Worm (Caenorhabditis elegans) whole organism, late embryonic: ENCODE data around the gene gnrr-5.

ENCODE experiments used
- ceh-14 ChIP-seq: sonication (generic microtip); optimal IDR thresholded peaks from 2 replicates; lab custom pipeline; 2016; ENCODE audit warnings: missing genotype, missing genetic modification characterization, missing compliant biosample characterization
- dve-1 ChIP-seq: sonication (generic microtip); optimal IDR thresholded peaks from 2 replicates; lab custom pipeline; 2017; ENCODE audit warnings: antibody characterized with exemption, mild to moderate bottlenecking, missing genetic modification characterization, missing compliant biosample characterization
- ets-4 ChIP-seq: sonication (generic microtip); optimal IDR thresholded peaks from 2 replicates; lab custom pipeline; 2016; ENCODE audit warnings: missing genetic modification characterization, missing compliant biosample characterization
- fkh-10 ChIP-seq: fragments of 150-350 bp; optimal IDR thresholded peaks from 2 replicates; lab custom pipeline; 2014; ENCODE audit warnings: missing biosample characterization, missing genetic modification reagents, missing genetic modification characterization
- nhr-11 ChIP-seq: fragments of 150-350 bp; optimal IDR thresholded peaks from 2 replicates; lab custom pipeline; 2014; ENCODE audit warnings: missing biosample characterization, missing genetic modification characterization
- sox-4 ChIP-seq: sonication (generic microtip); optimal IDR thresholded peaks from 2 replicates; lab custom pipeline; 2017; ENCODE audit warnings: mild to moderate bottlenecking, missing genetic modification characterization, inconsistent platforms, missing compliant biosample characterization

ce11 chrV:4418116-4418515 is 36.4 kb downstream of the gnrr-5 start, which contains the start of gene Y47D7A.6:
- TF ChIP-seq nhr-11 (tag; lab: Kevin White, UChicago) = no peak
- TF ChIP-seq dve-1 = no peak
- no peak for TF ChIP-seq sox-4 (tag; lab: Kevin White, UChicago)
- TF ChIP-seq ceh-14 (tag; lab: Kevin White, UChicago) = no peak
- TF ChIP-seq fkh-10 (GFP tag; lab: Kevin White, UChicago) = no peak
- TF ChIP-seq ets-4 (tag; lab: Kevin White, UChicago) = no peak
